Worm (Caenorhabditis elegans) whole organism, L2 larva: ENCODE results near the gene C17G1.14.
A peak's percentile ranks its signal among the peaks of the same experiment; 100 is the strongest.

Experiments used
- C34F6.9 ChIP-seq: fragments of 150-350 bp; optimal IDR thresholded peaks from 2 replicates; lab custom pipeline; 2014; ENCODE audit warnings: missing biosample characterization, missing genetic modification characterization
- R02D3.7 ChIP-seq: fragments of 150-350 bp; optimal IDR thresholded peaks from 2 replicates; lab custom pipeline; 2014; ENCODE audit warnings: missing biosample characterization, missing genetic modification characterization
- Y55F3AM.14 ChIP-seq: fragments of 200-800 bp; sonication (Bioruptor generic); optimal IDR thresholded peaks from 2 replicates; lab custom pipeline; 2018; ENCODE audit warnings: mild to moderate bottlenecking, missing genetic modification characterization, missing compliant biosample characterization
- ama-1 ChIP-seq: fragments of 150-350 bp; optimal IDR thresholded peaks from 2 replicates; lab custom pipeline; 2018; ENCODE audit warnings: inconsistent platforms
- blmp-1 ChIP-seq: sonication (generic microtip); optimal IDR thresholded peaks from 2 replicates; lab custom pipeline; 2017; ENCODE audit warnings: missing genetic modification characterization, mild to moderate bottlenecking, missing compliant biosample characterization, antibody characterized with exemption, moderate library complexity; ENCODE audit not compliant: insufficient read depth
- ceh-82 ChIP-seq: fragments of 150-350 bp; optimal IDR thresholded peaks from 2 replicates; lab custom pipeline; 2014; ENCODE audit warnings: missing biosample characterization, missing genetic modification characterization
- crh-2 ChIP-seq: sonication (generic microtip); optimal IDR thresholded peaks from 2 replicates; lab custom pipeline; 2017; ENCODE audit warnings: missing biosample characterization, missing genetic modification characterization
- dmd-4 ChIP-seq: sonication (generic microtip); optimal IDR thresholded peaks from 2 replicates; lab custom pipeline; 2017; ENCODE audit warnings: missing biosample characterization, missing genetic modification characterization
- egl-27 ChIP-seq: sonication (generic microtip); optimal IDR thresholded peaks from 3 replicates; lab custom pipeline; 2017; ENCODE audit warnings: missing biosample characterization, missing genetic modification reagents, missing genetic modification characterization
- elt-1 ChIP-seq: fragments of 150-350 bp; optimal IDR thresholded peaks from 2 replicates; lab custom pipeline; 2014; ENCODE audit warnings: missing biosample characterization, missing genetic modification characterization
- elt-3 ChIP-seq: sonication (generic microtip); optimal IDR thresholded peaks from 2 replicates; lab custom pipeline; 2017; ENCODE audit warnings: missing biosample characterization, missing genetic modification characterization
- fos-1 ChIP-seq: fragments of 150-350 bp; optimal IDR thresholded peaks from 2 replicates; lab custom pipeline; 2014; ENCODE audit warnings: missing biosample characterization, missing genetic modification characterization
- gmeb-1 ChIP-seq: fragments of 150-350 bp; optimal IDR thresholded peaks from 2 replicates; lab custom pipeline; 2014; ENCODE audit warnings: missing biosample characterization, missing genetic modification characterization
- lin-11 ChIP-seq: fragments of 150-350 bp; sonication (generic microtip); optimal IDR thresholded peaks from 2 replicates; lab custom pipeline; 2014; ENCODE audit warnings: missing biosample characterization, missing genetic modification characterization, inconsistent platforms, mixed read lengths
- lin-13 ChIP-seq: fragments of 150-350 bp; optimal IDR thresholded peaks from 2 replicates; lab custom pipeline; 2014; ENCODE audit warnings: missing biosample characterization, missing genetic modification reagents, missing genetic modification characterization
- lin-39 ChIP-seq: fragments of 150-350 bp; optimal IDR thresholded peaks from 2 replicates; lab custom pipeline; 2014; ENCODE audit warnings: missing biosample characterization, missing genetic modification reagents, missing genetic modification characterization
- mab-5 ChIP-seq: fragments of 150-350 bp; optimal IDR thresholded peaks from 2 replicates; lab custom pipeline; 2014; ENCODE audit warnings: missing biosample characterization, missing genetic modification characterization
- mbf-1 ChIP-seq: sonication (generic microtip); optimal IDR thresholded peaks from 2 replicates; lab custom pipeline; 2017; ENCODE audit warnings: missing biosample characterization, missing genetic modification characterization
- mdl-1 ChIP-seq, 2 experiments: fragments of 150-350 bp in 1 of 2; sonication (generic microtip) in 1 of 2; optimal IDR thresholded peaks; 2 replicates each; lab custom pipeline; 2017; ENCODE audit warnings: missing biosample characterization in 2 of 2, missing genetic modification characterization in 2 of 2
- nhr-10 ChIP-seq: sonication (generic microtip); optimal IDR thresholded peaks from 2 replicates; lab custom pipeline; 2017; ENCODE audit warnings: missing biosample characterization, missing genetic modification characterization
- nhr-11 ChIP-seq: fragments of 150-350 bp; optimal IDR thresholded peaks from 2 replicates; lab custom pipeline; 2014; ENCODE audit warnings: missing biosample characterization, missing genetic modification characterization
- nhr-12 ChIP-seq: fragments of 150-350 bp; optimal IDR thresholded peaks from 2 replicates; lab custom pipeline; 2014; ENCODE audit warnings: missing biosample characterization, missing genetic modification characterization
- nhr-129 ChIP-seq: fragments of 150-350 bp; optimal IDR thresholded peaks from 2 replicates; lab custom pipeline; 2014; ENCODE audit warnings: missing biosample characterization, missing genetic modification characterization
- nhr-21 ChIP-seq: fragments of 150-350 bp; optimal IDR thresholded peaks from 2 replicates; lab custom pipeline; 2014; ENCODE audit warnings: missing biosample characterization, missing genetic modification characterization
- nhr-23 ChIP-seq: fragments of 150-350 bp; optimal IDR thresholded peaks from 2 replicates; lab custom pipeline; 2014; ENCODE audit warnings: missing biosample characterization, missing genetic modification reagents, missing genetic modification characterization
- nhr-25 ChIP-seq: fragments of 150-350 bp; sonication (generic microtip); optimal IDR thresholded peaks from 3 replicates; lab custom pipeline; 2014; ENCODE audit warnings: missing biosample characterization, missing genetic modification characterization
- nhr-6 ChIP-seq: fragments of 150-350 bp; optimal IDR thresholded peaks from 2 replicates; lab custom pipeline; 2014; ENCODE audit warnings: missing biosample characterization, missing genetic modification characterization
- nhr-77 ChIP-seq: fragments of 150-350 bp; optimal IDR thresholded peaks from 2 replicates; lab custom pipeline; 2014; ENCODE audit warnings: missing biosample characterization, missing genetic modification characterization
- peb-1 ChIP-seq: fragments of 150-350 bp; optimal IDR thresholded peaks from 2 replicates; lab custom pipeline; 2014; ENCODE audit warnings: missing biosample characterization, missing genetic modification characterization
- sem-4 ChIP-seq: fragments of 150-350 bp; optimal IDR thresholded peaks from 2 replicates; lab custom pipeline; 2014; ENCODE audit warnings: missing biosample characterization, missing genetic modification reagents, missing genetic modification characterization
- sma-3 ChIP-seq: sonication (generic microtip); optimal IDR thresholded peaks from 2 replicates; lab custom pipeline; 2016; ENCODE audit warnings: missing genetic modification reagents, missing genetic modification characterization, missing compliant biosample characterization
- sma-9 ChIP-seq, 2 experiments: fragments of 150-350 bp in 1 of 2; sonication (generic microtip) in 1 of 2; optimal IDR thresholded peaks; 2 replicates each; lab custom pipeline; 2014 to 2016; ENCODE audit warnings: missing genetic modification characterization in 2 of 2, mild to moderate bottlenecking in 1 of 2, missing biosample characterization in 1 of 2, missing compliant biosample characterization in 1 of 2, missing genetic modification reagents in 1 of 2, moderate library complexity in 1 of 2
- snpc-4 ChIP-seq: fragments of 150-350 bp; optimal IDR thresholded peaks from 2 replicates; lab custom pipeline; 2014; ENCODE audit warnings: missing biosample characterization, missing genetic modification characterization
- unc-55 ChIP-seq: fragments of 150-350 bp; sonication (generic microtip); optimal IDR thresholded peaks from 3 replicates; lab custom pipeline; 2014; ENCODE audit warnings: missing biosample characterization, missing genetic modification reagents, missing genetic modification characterization
- unc-62 ChIP-seq: fragments of 150-350 bp; optimal IDR thresholded peaks from 2 replicates; lab custom pipeline; 2014; ENCODE audit warnings: missing biosample characterization, missing genetic modification reagents, missing genetic modification characterization
- zag-1 ChIP-seq: fragments of 150-350 bp; optimal IDR thresholded peaks from 2 replicates; lab custom pipeline; 2014; ENCODE audit warnings: missing biosample characterization, missing genetic modification characterization
- ztf-1 ChIP-seq: fragments of 200-800 bp; sonication (Bioruptor generic); conservative IDR thresholded peaks from 2 replicates; pipeline ENCODE4 v1.3.6; 2022; ENCODE audit warnings: missing genetic modification characterization, missing compliant biosample characterization
- ztf-4 ChIP-seq: fragments of 150-350 bp; optimal IDR thresholded peaks from 2 replicates; lab custom pipeline; 2014; ENCODE audit warnings: missing biosample characterization, missing genetic modification characterization

Gene C17G1.14

ce11 chrX:9938537-9938936, at the start of gene C17G1.14, which contains the start of gene C17G1.5:
Gene C17G1.14, plus strand, starts transcription at chrX:9938813.
Gene C17G1.5, plus strand, starts transcription at chrX:9938802.
- TF ChIP-seq unc-55 (GFP tag; lab: Kevin White, UChicago) = peak; percentile 2
- no peak for TF ChIP-seq Y55F3AM.14 (GFP tag; lab: Kevin White, UChicago)

ce11 chrX:9892323-9892722, 46.3 kb upstream of the C17G1.14 start, which contains the start of gene F21G4.1:
Gene F21G4.1, minus strand, starts transcription at chrX:9892328.
- TF ChIP-seq mdl-1 (tag; optimal IDR thresholded peaks at IDR 0.05; lab: Kevin White, UChicago) (no peak), sma-9 (GFP tag; optimal IDR thresholded peaks at IDR 0.05; lab: Kevin White, UChicago) (no peak), sma-9 (tag; optimal IDR thresholded peaks at IDR 0.05; lab: Kevin White, UChicago) (no peak), crh-2 (tag; lab: Kevin White, UChicago) (peak; percentile 17), Y55F3AM.14 (GFP tag; lab: Kevin White, UChicago) (no peak), fos-1 (tag; lab: Kevin White, UChicago) (peak; percentile 97)
- TF ChIP-seq, all 48 proteins: peak for 2

- peak; percentile 76 for TF ChIP-seq blmp-1 (tag; lab: Kevin White, UChicago)
- TF ChIP-seq mdl-1 (tag; optimal IDR thresholded peaks at IDR 0.05; lab: Kevin White, UChicago) = no peak
- no peak for TF ChIP-seq fos-1 (tag; lab: Kevin White, UChicago)
- TF ChIP-seq C34F6.9 (tag; lab: Kevin White, UChicago) = no peak
- no peak for TF ChIP-seq elt-3 (tag; lab: Kevin White, UChicago)
- no peak for TF ChIP-seq lin-11 (tag; lab: Kevin White, UChicago)
Measured at ce11 chrX:9893069-9893468, 45.5 kb upstream of the C17G1.14 start.

- no peak for TF ChIP-seq nhr-21 (tag; lab: Kevin White, UChicago)
- TF ChIP-seq egl-27 = no peak
- TF ChIP-seq nhr-11 (tag; lab: Kevin White, UChicago) = no peak
- no peak for TF ChIP-seq peb-1 (tag; lab: Kevin White, UChicago)
- no peak for TF ChIP-seq nhr-23 (tag; lab: Kevin White, UChicago)
- TF ChIP-seq zag-1 = no peak
- TF ChIP-seq mbf-1 (tag; lab: Kevin White, UChicago) = no peak
- no peak for TF ChIP-seq nhr-77
- no peak for TF ChIP-seq ztf-4 (tag; lab: Kevin White, UChicago)
- TF ChIP-seq sma-3 (GFP tag; lab: Kevin White, UChicago) = no peak
- no peak for TF ChIP-seq unc-62 (GFP tag; lab: Kevin White, UChicago)
- no peak for TF ChIP-seq nhr-10 (tag; lab: Kevin White, UChicago)
- no peak for TF ChIP-seq crh-2 (tag; lab: Kevin White, UChicago)
- no peak for TF ChIP-seq ama-1 (lab: Kevin White, UChicago)
- no peak for TF ChIP-seq nhr-12 (tag; lab: Kevin White, UChicago)
- TF ChIP-seq dmd-4 (tag; lab: Kevin White, UChicago) = no peak
- TF ChIP-seq snpc-4 = no peak
- no peak for TF ChIP-seq R02D3.7
- no peak for TF ChIP-seq C34F6.9 (tag; lab: Kevin White, UChicago)
- TF ChIP-seq, all 48 proteins: peak for 0
Measured at ce11 chrX:9894844-9895243, 43.8 kb upstream of the C17G1.14 start, which contains the start of gene F21G4.3. Gene F21G4.3, plus strand, starts transcription at chrX:9895144.

ce11 chrX:9899426-9900131, 39.0 kb upstream of the C17G1.14 start, which contains the start of gene phf-34:
Gene phf-34, minus strand, starts transcription at chrX:9899476.
- peak; percentile 84 for TF ChIP-seq nhr-129 (tag; lab: Kevin White, UChicago)
- TF ChIP-seq nhr-25 (tag; lab: Kevin White, UChicago) = peak; percentile 49
- no peak for TF ChIP-seq dmd-4 (tag; lab: Kevin White, UChicago)
- no peak for TF ChIP-seq nhr-77
- TF ChIP-seq ceh-82 (tag; lab: Kevin White, UChicago) = no peak
- no peak for TF ChIP-seq nhr-6 (tag; lab: Kevin White, UChicago)
- TF ChIP-seq zag-1 = peak; percentile 66
- no peak for TF ChIP-seq egl-27
- TF ChIP-seq nhr-11 (tag; lab: Kevin White, UChicago) = no peak
- no peak for TF ChIP-seq ama-1 (lab: Kevin White, UChicago)
- TF ChIP-seq Y55F3AM.14 (GFP tag; lab: Kevin White, UChicago) = no peak
- no peak for TF ChIP-seq ztf-4 (tag; lab: Kevin White, UChicago)
- TF ChIP-seq nhr-10 (tag; lab: Kevin White, UChicago) = no peak
- no peak for TF ChIP-seq gmeb-1 (tag; lab: Kevin White, UChicago)
- no peak for TF ChIP-seq snpc-4
- no peak for TF ChIP-seq nhr-23 (tag; lab: Kevin White, UChicago)
- TF ChIP-seq mbf-1 (tag; lab: Kevin White, UChicago) = no peak
- no peak for TF ChIP-seq elt-1
- TF ChIP-seq sma-3 (GFP tag; lab: Kevin White, UChicago) = no peak
- no peak for TF ChIP-seq blmp-1 (tag; lab: Kevin White, UChicago)
- no peak for TF ChIP-seq ztf-1 (GFP tag; lab: Robert Waterston, UW)
- no peak for TF ChIP-seq sem-4
- no peak for TF ChIP-seq elt-3 (tag; lab: Kevin White, UChicago)
- peak; percentile 65 for TF ChIP-seq C34F6.9 (tag; lab: Kevin White, UChicago)
- peak; percentile 9 for TF ChIP-seq lin-11 (tag; lab: Kevin White, UChicago)
- peak; percentile 12 for TF ChIP-seq mab-5
- TF ChIP-seq mdl-1 (tag; optimal IDR thresholded peaks at IDR 0.05; lab: Kevin White, UChicago) = peak in 1 of 2 experiments; percentile 17
- peak; percentile 35 for TF ChIP-seq sma-9 (GFP tag; optimal IDR thresholded peaks at IDR 0.05; lab: Kevin White, UChicago)
- TF ChIP-seq sma-9 (tag; optimal IDR thresholded peaks at IDR 0.05; lab: Kevin White, UChicago) = no peak
- TF ChIP-seq lin-39 (tag; lab: Kevin White, UChicago) = no peak
- no peak for TF ChIP-seq R02D3.7
- no peak for TF ChIP-seq nhr-12 (tag; lab: Kevin White, UChicago)
- TF ChIP-seq lin-13 (GFP tag; lab: Kevin White, UChicago) = peak; percentile 37
- peak; percentile 17 for TF ChIP-seq nhr-21 (tag; lab: Kevin White, UChicago)
- peak; percentile 76 for TF ChIP-seq unc-55 (GFP tag; lab: Kevin White, UChicago)
